Worm (Caenorhabditis elegans): ENCODE results near the gene slc-5A12.

The slc-5A12 gene

ce11 chrIV:11908733-11909132 is 28.5 kb upstream of the slc-5A12 start:
- no peak for TF ChIP-seq fkh-10 (GFP tag; optimal IDR thresholded peaks at IDR 0.05)
- peak; percentile 24 for TF ChIP-seq elt-1 (tag; optimal IDR thresholded peaks at IDR 0.05)
- peak; percentile 49 for TF ChIP-seq nhr-23 (tag; optimal IDR thresholded peaks at IDR 0.05)

- TF ChIP-seq elt-2 (tag; optimal IDR thresholded peaks at IDR 0.05): peak; percentile 43
- no peak for TF ChIP-seq daf-12 (tag; optimal IDR thresholded peaks at IDR 0.05)
- TF ChIP-seq ZK546.5 (tag; optimal IDR thresholded peaks at IDR 0.05): no peak
- no peak for TF ChIP-seq tbx-2 (tag; optimal IDR thresholded peaks at IDR 0.05)
- peak; percentile 39 for TF ChIP-seq pqm-1 (tag; optimal IDR thresholded peaks at IDR 0.05)
Observed at ce11 chrIV:11911723-11912122, 25.5 kb upstream of the slc-5A12 start, which contains the start of gene VZK822L.2. Gene VZK822L.2 (plus strand): TSS chrIV:11912023.

ce11 chrIV:11913295-11913940 is 23.8 kb upstream of the slc-5A12 start:
- peak; percentile 25 for TF ChIP-seq pqm-1 (tag; optimal IDR thresholded peaks at IDR 0.05)
- TF ChIP-seq elt-2 (tag; optimal IDR thresholded peaks at IDR 0.05): peak; percentile 44
- TF ChIP-seq aly-2 (tag; optimal IDR thresholded peaks at IDR 0.05): peak; percentile 39
- TF ChIP-seq fkh-10 (GFP tag; optimal IDR thresholded peaks at IDR 0.05): no peak

- TF ChIP-seq ama-1 (optimal IDR thresholded peaks at IDR 0.05): peak; percentile 31
- no peak for TF ChIP-seq pha-4 (tag; optimal IDR thresholded peaks at IDR 0.05)
Observed at ce11 chrIV:11914260-11914836, 22.9 kb upstream of the slc-5A12 start.

- no peak for TF ChIP-seq sea-2 (GFP tag; optimal IDR thresholded peaks at IDR 0.05)
- TF ChIP-seq nhr-25 (tag; optimal IDR thresholded peaks at IDR 0.05): no peak
- no peak for TF ChIP-seq nhr-67 (tag; optimal IDR thresholded peaks at IDR 0.05)
- TF ChIP-seq nhr-28 (tag; optimal IDR thresholded peaks at IDR 0.05): no peak
- TF ChIP-seq ama-1 (optimal IDR thresholded peaks at IDR 0.05): peak; percentile 38
- TF ChIP-seq fkh-10 (GFP tag; optimal IDR thresholded peaks at IDR 0.05): no peak
- no peak for TF ChIP-seq nhr-76 (tag; optimal IDR thresholded peaks at IDR 0.05)
- peak; percentile 20 for TF ChIP-seq nhr-43 (tag; optimal IDR thresholded peaks at IDR 0.05; ENCODE audit: poor library complexity, severe bottlenecking)
- TF ChIP-seq hmg-11 (tag; optimal IDR thresholded peaks at IDR 0.05): no peak
- no peak for TF ChIP-seq nhr-12 (tag; optimal IDR thresholded peaks at IDR 0.05)
- TF ChIP-seq unc-39 (tag; optimal IDR thresholded peaks at IDR 0.05): no peak
- peak; percentile 37 for TF ChIP-seq nhr-23 (tag; optimal IDR thresholded peaks at IDR 0.05)
- TF ChIP-seq nhr-237 (tag; optimal IDR thresholded peaks at IDR 0.05): no peak
- no peak for TF ChIP-seq pha-4 (tag; optimal IDR thresholded peaks at IDR 0.05)
- no peak for TF ChIP-seq R02D3.7 (tag; optimal IDR thresholded peaks at IDR 0.05)
- no peak for TF ChIP-seq eor-1 (tag; optimal IDR thresholded peaks at IDR 0.05)
- no peak for TF ChIP-seq tbx-2 (tag; optimal IDR thresholded peaks at IDR 0.05)
- no peak for TF ChIP-seq ceh-9 (tag; optimal IDR thresholded peaks at IDR 0.05)
- no peak for TF ChIP-seq nhr-11 (tag; optimal IDR thresholded peaks at IDR 0.05)
- no peak for TF ChIP-seq egl-5 (tag; optimal IDR thresholded peaks at IDR 0.05)
- no peak for TF ChIP-seq mdl-1 (tag; optimal IDR thresholded peaks at IDR 0.05)
- no peak for TF ChIP-seq ceh-28 (tag; optimal IDR thresholded peaks at IDR 0.05)
- TF ChIP-seq elt-2 (tag; optimal IDR thresholded peaks at IDR 0.05): peak; percentile 75
- no peak for TF ChIP-seq ceh-82 (tag; optimal IDR thresholded peaks at IDR 0.05)
- no peak for TF ChIP-seq elt-1 (tag; optimal IDR thresholded peaks at IDR 0.05)
- TF ChIP-seq ztf-4 (tag; optimal IDR thresholded peaks at IDR 0.05): no peak
- TF ChIP-seq ceh-16 (tag; optimal IDR thresholded peaks at IDR 0.05): no peak
- TF ChIP-seq jun-1 (tag; optimal IDR thresholded peaks at IDR 0.05): peak; percentile 62
- TF ChIP-seq mml-1 (tag; optimal IDR thresholded peaks at IDR 0.05): no peak
- TF ChIP-seq daf-12 (tag; optimal IDR thresholded peaks at IDR 0.05): no peak
- TF ChIP-seq ZK546.5 (tag; optimal IDR thresholded peaks at IDR 0.05): no peak
- no peak for TF ChIP-seq zag-1 (tag; optimal IDR thresholded peaks at IDR 0.05)
- no peak for TF ChIP-seq lsy-12 (tag; optimal IDR thresholded peaks at IDR 0.05)
- no peak for TF ChIP-seq egl-27 (tag; optimal IDR thresholded peaks at IDR 0.05)
- no peak for TF ChIP-seq lin-39 (tag; optimal IDR thresholded peaks at IDR 0.05)
- peak; percentile 17 for TF ChIP-seq nfya-1 (tag; optimal IDR thresholded peaks at IDR 0.05; ENCODE audit: insufficient read depth)
- no peak for TF ChIP-seq snpc-4 (tag; optimal IDR thresholded peaks at IDR 0.05)
- TF ChIP-seq ztf-11 (tag; optimal IDR thresholded peaks at IDR 0.05): no peak
- peak; percentile 54 for TF ChIP-seq pqm-1 (tag; optimal IDR thresholded peaks at IDR 0.05)
Observed at ce11 chrIV:11914837-11915737, 22.1 kb upstream of the slc-5A12 start, which contains the start of gene fat-6. Gene fat-6 (minus strand): TSS chrIV:11915687.

Data from whole organism, L3 larva.